Worm (Caenorhabditis elegans) whole organism, L4 larva: Measurements from ENCODE around the gene hlh-3.

Experiments used
- hlh-30 ChIP-seq: sonication (generic microtip); optimal IDR thresholded peaks from 2 replicates; lab custom pipeline; 2017; ENCODE audit warnings: antibody characterized with exemption, mild to moderate bottlenecking, missing genetic modification characterization, missing compliant biosample characterization; ENCODE audit not compliant: insufficient read depth
- pha-4 ChIP-seq, 2 experiments: fragments of 150-350 bp in 1 of 2; fragments of 200-800 bp in 1 of 2; sonication (Bioruptor generic) in 1 of 2; IDR thresholded peaks in 1 of 2; optimal IDR thresholded peaks in 1 of 2; 2 replicates each; pipeline versions ENCODE4 v1.3.6 to Lab custom; 2014 to 2022; ENCODE audit warnings: missing genetic modification characterization in 2 of 2, missing genetic modification reagents in 2 of 2, missing biosample characterization in 1 of 2, missing compliant biosample characterization in 1 of 2

ce11 chrII:9131363-9131762, 45.0 kb downstream of the hlh-3 start, which contains the start of gene C16D2.1:
- no peak for TF ChIP-seq pha-4 (GFP tag; IDR thresholded peaks at IDR 0.05; lab: Robert Waterston, UW)
- TF ChIP-seq pha-4 (tag; optimal IDR thresholded peaks at IDR 0.05; lab: Kevin White, UChicago), result no peak
- TF ChIP-seq hlh-30 (tag; lab: Kevin White, UChicago), result no peak
